Worm (Caenorhabditis elegans) whole organism, L1 larva: Measurements from ENCODE around the gene C39B10.7.
A peak's percentile ranks its signal among the peaks of the same experiment; 100 is the strongest.

Experiments
- C04F5.9 ChIP-seq: sonication (generic microtip); optimal IDR thresholded peaks from 2 replicates; lab custom pipeline; 2016; ENCODE audit warnings: missing genetic modification characterization, missing compliant biosample characterization
- C16A3.4 ChIP-seq: fragments of 150-350 bp; optimal IDR thresholded peaks from 2 replicates; lab custom pipeline; 2014; ENCODE audit warnings: missing biosample characterization, missing genetic modification characterization
- F16B12.6 ChIP-seq: fragments of 150-350 bp; optimal IDR thresholded peaks from 2 replicates; lab custom pipeline; 2014; ENCODE audit warnings: missing biosample characterization, missing genetic modification characterization
- Y116A8C.19 ChIP-seq: sonication (generic microtip); optimal IDR thresholded peaks from 2 replicates; lab custom pipeline; 2016; ENCODE audit warnings: missing compliant biosample characterization, missing genetic modification characterization, borderline replicate concordance
- aly-2 ChIP-seq: fragments of 150-350 bp; optimal IDR thresholded peaks from 2 replicates; lab custom pipeline; 2014; ENCODE audit warnings: missing biosample characterization, missing genetic modification characterization
- ama-1 ChIP-seq: fragments of 150-350 bp; optimal IDR thresholded peaks from 2 replicates; lab custom pipeline; 2014
- blmp-1 ChIP-seq: fragments of 150-350 bp; optimal IDR thresholded peaks from 2 replicates; lab custom pipeline; 2014; ENCODE audit warnings: missing biosample characterization, missing genetic modification characterization
- ceh-8 ChIP-seq: fragments of 200-800 bp; sonication (Bioruptor generic); optimal IDR thresholded peaks from 2 replicates; lab custom pipeline; 2018; ENCODE audit warnings: mild to moderate bottlenecking, missing genetic modification characterization, moderate library complexity, missing compliant biosample characterization
- ceh-82 ChIP-seq, 3 experiments: fragments of 150-350 bp in 1 of 3; sonication (generic microtip) in 2 of 3; optimal IDR thresholded peaks; 2 replicates each; lab custom pipeline; 2014 to 2017; ENCODE audit warnings: missing biosample characterization in 3 of 3, missing genetic modification characterization in 3 of 3
- ceh-88 ChIP-seq: fragments of 200-800 bp; sonication (Bioruptor generic); IDR thresholded peaks from 2 replicates; pipeline ENCODE4 v1.3.6; 2022; ENCODE audit warnings: missing genetic modification characterization, missing compliant biosample characterization
- ces-1 ChIP-seq: fragments of 150-350 bp; optimal IDR thresholded peaks from 2 replicates; lab custom pipeline; 2014; ENCODE audit warnings: missing biosample characterization, missing genetic modification reagents, missing genetic modification characterization
- dsc-1 ChIP-seq: sonication (generic microtip); optimal IDR thresholded peaks from 2 replicates; lab custom pipeline; 2016; ENCODE audit warnings: mild to moderate bottlenecking, missing genetic modification characterization, missing compliant biosample characterization
- efl-1 ChIP-seq, 4 experiments: fragments of 150-350 bp; optimal IDR thresholded peaks in 3 of 4; peaks in 1 of 4; 1 replicate in 1 of 4; 2 replicates in 3 of 4; lab custom pipeline; 2014; ENCODE audit warnings: missing biosample characterization in 2 of 4, missing genetic modification characterization in 2 of 4, missing genetic modification reagents in 2 of 4
- efl-3 ChIP-seq: fragments of 200-800 bp; sonication (Bioruptor generic); optimal IDR thresholded peaks from 2 replicates; lab custom pipeline; 2018; ENCODE audit warnings: mild to moderate bottlenecking, missing genetic modification characterization, missing compliant biosample characterization
- egl-13 ChIP-seq: sonication (generic microtip); optimal IDR thresholded peaks from 2 replicates; lab custom pipeline; 2016; ENCODE audit warnings: missing genotype, missing genetic modification reagents, missing genetic modification characterization, missing compliant biosample characterization
- egl-27 ChIP-seq, 2 experiments: fragments of 150-350 bp in 1 of 2; sonication (generic microtip); optimal IDR thresholded peaks; 3 replicates each; lab custom pipeline; 2017 to 2018; ENCODE audit warnings: missing biosample characterization in 2 of 2, missing genetic modification characterization in 2 of 2, missing genetic modification reagents in 2 of 2
- elt-2 ChIP-seq: sonication (generic microtip); optimal IDR thresholded peaks from 2 replicates; lab custom pipeline; 2016; ENCODE audit warnings: missing genetic modification characterization, mild to moderate bottlenecking, inconsistent platforms, missing compliant biosample characterization, missing genetic modification reagents
- elt-3 ChIP-seq, 6 experiments: fragments of 150-350 bp in 1 of 6; sonication (generic microtip); optimal IDR thresholded peaks; 2 replicates each; lab custom pipeline; 2017 to 2018; ENCODE audit warnings: missing biosample characterization in 6 of 6, missing genetic modification characterization in 6 of 6, inconsistent platforms in 1 of 6
- fkh-4 ChIP-seq: sonication (generic microtip); optimal IDR thresholded peaks from 2 replicates; lab custom pipeline; 2016; ENCODE audit warnings: missing compliant biosample characterization, missing genetic modification characterization, borderline replicate concordance
- hlh-17 ChIP-seq: fragments of 200-800 bp; sonication (Bioruptor generic); optimal IDR thresholded peaks from 2 replicates; lab custom pipeline; 2018; ENCODE audit warnings: missing genetic modification characterization, mild to moderate bottlenecking, missing compliant biosample characterization, moderate library complexity, borderline replicate concordance
- hlh-4 ChIP-seq: sonication (generic microtip); optimal IDR thresholded peaks from 2 replicates; lab custom pipeline; 2016; ENCODE audit warnings: mild to moderate bottlenecking, missing genetic modification characterization, missing compliant biosample characterization
- isw-1 ChIP-seq: fragments of 200-800 bp; sonication (Bioruptor generic); IDR thresholded peaks from 2 replicates; pipeline ENCODE4 v1.3.6; 2022; ENCODE audit warnings: missing genetic modification characterization, missing compliant biosample characterization
- jun-1 ChIP-seq: fragments of 150-350 bp; optimal IDR thresholded peaks from 2 replicates; lab custom pipeline; 2014; ENCODE audit warnings: missing biosample characterization, missing genetic modification reagents, missing genetic modification characterization
- lin-14 ChIP-seq: fragments of 200-800 bp; sonication (Bioruptor generic); optimal IDR thresholded peaks from 2 replicates; lab custom pipeline; 2018; ENCODE audit warnings: mild to moderate bottlenecking, missing genetic modification characterization, moderate library complexity, missing compliant biosample characterization
- lin-15B ChIP-seq: fragments of 150-350 bp; sonication (generic microtip); optimal IDR thresholded peaks from 3 replicates; lab custom pipeline; 2014; ENCODE audit warnings: missing biosample characterization, missing genetic modification characterization
- lin-35 ChIP-seq, 2 experiments: fragments of 150-350 bp; optimal IDR thresholded peaks; 2 replicates each; lab custom pipeline; 2014; ENCODE audit warnings: missing biosample characterization in 2 of 2, missing genetic modification characterization in 2 of 2, missing genetic modification reagents in 2 of 2
- lin-39 ChIP-seq: fragments of 150-350 bp; optimal IDR thresholded peaks from 2 replicates; lab custom pipeline; 2014; ENCODE audit warnings: missing biosample characterization, missing genetic modification reagents, missing genetic modification characterization
- lir-3 ChIP-seq: sonication (generic microtip); optimal IDR thresholded peaks from 2 replicates; lab custom pipeline; 2016; ENCODE audit warnings: mild to moderate bottlenecking, missing genetic modification characterization, moderate library complexity, missing compliant biosample characterization; ENCODE audit not compliant: poor library complexity
- lsy-2 ChIP-seq, 2 experiments: fragments of 150-350 bp; optimal IDR thresholded peaks; 2 replicates each; lab custom pipeline; 2014; ENCODE audit warnings: missing biosample characterization in 2 of 2, missing genetic modification characterization in 2 of 2
- mdl-1 ChIP-seq, 2 experiments: fragments of 150-350 bp; optimal IDR thresholded peaks; 2 replicates each; lab custom pipeline; 2014 to 2017; ENCODE audit warnings: missing biosample characterization in 2 of 2, missing genetic modification characterization in 2 of 2, inconsistent platforms in 1 of 2
- mef-2 ChIP-seq: fragments of 150-350 bp; optimal IDR thresholded peaks from 2 replicates; lab custom pipeline; 2014; ENCODE audit warnings: missing biosample characterization, missing genetic modification characterization
- mep-1 ChIP-seq: fragments of 150-350 bp; optimal IDR thresholded peaks from 2 replicates; lab custom pipeline; 2014; ENCODE audit warnings: missing biosample characterization, missing genetic modification characterization
- nhr-11 ChIP-seq: fragments of 150-350 bp; optimal IDR thresholded peaks from 2 replicates; lab custom pipeline; 2014; ENCODE audit warnings: missing biosample characterization, missing genetic modification characterization
- nhr-237 ChIP-seq: fragments of 150-350 bp; optimal IDR thresholded peaks from 2 replicates; lab custom pipeline; 2014; ENCODE audit warnings: missing biosample characterization, missing genetic modification characterization
- nhr-28 ChIP-seq: fragments of 150-350 bp; optimal IDR thresholded peaks from 2 replicates; lab custom pipeline; 2014; ENCODE audit warnings: missing biosample characterization, missing genetic modification characterization
- nhr-47 ChIP-seq: sonication (generic microtip); optimal IDR thresholded peaks from 2 replicates; lab custom pipeline; 2016; ENCODE audit warnings: mild to moderate bottlenecking, missing genetic modification characterization, moderate library complexity, missing compliant biosample characterization
- nhr-71 ChIP-seq: sonication (generic microtip); optimal IDR thresholded peaks from 2 replicates; lab custom pipeline; 2016; ENCODE audit warnings: mild to moderate bottlenecking, missing genetic modification characterization, moderate library complexity, missing compliant biosample characterization
- nhr-76 ChIP-seq: sonication (generic microtip); optimal IDR thresholded peaks from 2 replicates; lab custom pipeline; 2017; ENCODE audit warnings: missing biosample characterization, missing genetic modification characterization
- nhr-77 ChIP-seq: fragments of 150-350 bp; optimal IDR thresholded peaks from 2 replicates; lab custom pipeline; 2014; ENCODE audit warnings: missing biosample characterization, missing genetic modification characterization
- nhr-85 ChIP-seq: sonication (generic microtip); peaks from one replicate; lab custom pipeline; 2016; ENCODE audit warnings: missing genetic modification characterization, inconsistent platforms, missing compliant biosample characterization
- pax-3 ChIP-seq: fragments of 200-800 bp; sonication (Bioruptor generic); optimal IDR thresholded peaks from 2 replicates; lab custom pipeline; 2018; ENCODE audit warnings: mild to moderate bottlenecking, missing genetic modification characterization, moderate library complexity, missing compliant biosample characterization
- pqm-1 ChIP-seq: sonication (generic microtip); optimal IDR thresholded peaks from 3 replicates; lab custom pipeline; 2017; ENCODE audit warnings: missing biosample characterization, missing genetic modification characterization
- rnt-1 ChIP-seq: sonication (generic microtip); optimal IDR thresholded peaks from 2 replicates; lab custom pipeline; 2016; ENCODE audit warnings: mild to moderate bottlenecking, missing genetic modification characterization, moderate library complexity, missing compliant biosample characterization
- skn-1 ChIP-seq: fragments of 150-350 bp; optimal IDR thresholded peaks from 2 replicates; lab custom pipeline; 2014; ENCODE audit warnings: missing biosample characterization, missing genetic modification characterization
- snpc-4 ChIP-seq: fragments of 150-350 bp; optimal IDR thresholded peaks from 2 replicates; lab custom pipeline; 2014; ENCODE audit warnings: missing biosample characterization, missing genetic modification characterization
- sox-4 ChIP-seq: sonication (generic microtip); optimal IDR thresholded peaks from 2 replicates; lab custom pipeline; 2016; ENCODE audit warnings: missing genetic modification characterization, missing compliant biosample characterization
- swsn-7 ChIP-seq: sonication (generic microtip); optimal IDR thresholded peaks from 2 replicates; lab custom pipeline; 2016; ENCODE audit warnings: missing genetic modification characterization, missing compliant biosample characterization
- tbx-2 ChIP-seq: sonication (generic microtip); optimal IDR thresholded peaks from 2 replicates; lab custom pipeline; 2016; ENCODE audit warnings: missing genetic modification characterization, missing compliant biosample characterization
- unc-98 ChIP-seq: fragments of 200-800 bp; sonication (Bioruptor generic); IDR thresholded peaks from 2 replicates; pipeline ENCODE4 v1.3.6; 2022; ENCODE audit warnings: missing genetic modification characterization, missing compliant biosample characterization
- vab-15 ChIP-seq: sonication (generic microtip); optimal IDR thresholded peaks from 2 replicates; lab custom pipeline; 2017; ENCODE audit warnings: missing genotype, mild to moderate bottlenecking, missing genetic modification characterization, missing compliant biosample characterization
- xbp-1 ChIP-seq: sonication (generic microtip); optimal IDR thresholded peaks from 2 replicates; lab custom pipeline; 2016; ENCODE audit warnings: missing genetic modification characterization, missing compliant biosample characterization
- zip-4 ChIP-seq: fragments of 200-800 bp; sonication (Bioruptor generic); optimal IDR thresholded peaks from 2 replicates; lab custom pipeline; 2018; ENCODE audit warnings: mild to moderate bottlenecking, missing genetic modification characterization, moderate library complexity, missing compliant biosample characterization
- ztf-4 ChIP-seq: fragments of 150-350 bp; optimal IDR thresholded peaks from 2 replicates; lab custom pipeline; 2014; ENCODE audit warnings: missing biosample characterization, missing genetic modification characterization

Gene C39B10.7

DNA sequence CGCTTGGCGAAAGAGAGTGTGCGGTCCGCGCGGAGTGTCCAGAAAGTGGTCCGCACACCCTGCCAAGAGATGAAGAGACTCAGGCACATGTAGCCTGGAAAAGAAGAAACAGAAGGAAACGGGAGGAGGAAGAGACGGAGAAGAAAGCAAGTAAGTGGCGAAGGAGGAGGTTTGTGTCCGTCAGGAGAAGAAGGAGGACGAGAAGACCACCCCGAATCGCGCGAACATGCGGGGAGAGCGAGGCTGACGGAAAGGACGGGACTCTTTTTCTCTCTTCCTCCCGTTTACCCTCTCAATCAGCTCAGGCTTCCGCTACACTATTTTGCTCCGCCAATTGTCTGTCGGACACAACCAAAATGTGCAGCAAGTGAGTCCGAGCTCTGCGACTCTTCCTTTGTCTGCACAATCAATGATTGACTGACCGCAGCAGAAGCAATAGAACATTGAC is 41.2 kb upstream of the C39B10.7 start (continued):
- TF ChIP-seq swsn-7 (tag; lab: Kevin White, UChicago) (peak; percentile 72), tbx-2 (tag; lab: Kevin White, UChicago) (peak; percentile 73), sox-4 (tag; lab: Kevin White, UChicago) (no peak), blmp-1 (tag; lab: Kevin White, UChicago) (peak; percentile 61), pqm-1 (tag; lab: Kevin White, UChicago) (no peak), skn-1 (tag; lab: Kevin White, UChicago) (peak; percentile 23), lin-39 (tag; lab: Kevin White, UChicago) (no peak), ceh-88 (GFP tag; lab: Robert Waterston, UW) (no peak), pax-3 (tag; lab: Kevin White, UChicago) (peak; percentile 40), ama-1 (lab: Kevin White, UChicago) (no peak), nhr-77 (tag; lab: Kevin White, UChicago) (peak; percentile 25), isw-1 (peak; percentile 64), rnt-1 (tag; lab: Kevin White, UChicago) (peak; percentile 39), nhr-28 (tag; lab: Kevin White, UChicago) (no peak), C04F5.9 (tag; lab: Kevin White, UChicago) (no peak), ztf-4 (peak; percentile 35), unc-98 (GFP tag; lab: Robert Waterston, UW) (no peak), vab-15 (tag; lab: Kevin White, UChicago) (no peak), zip-4 (GFP tag; lab: Kevin White, UChicago) (no peak), Y116A8C.19 (tag; lab: Kevin White, UChicago) (no peak), nhr-76 (no peak), aly-2 (tag; lab: Kevin White, UChicago) (no peak), nhr-11 (no peak), dsc-1 (tag; lab: Kevin White, UChicago) (peak; percentile 56), xbp-1 (peak; percentile 53), hlh-17 (GFP tag; lab: Kevin White, UChicago) (no peak), nhr-237 (tag; lab: Kevin White, UChicago) (no peak), mef-2 (no peak), lir-3 (peak; percentile 89), nhr-47 (tag; lab: Kevin White, UChicago) (peak; percentile 75), F16B12.6 (tag; lab: Kevin White, UChicago) (no peak), lin-15B (tag; lab: Kevin White, UChicago) (no peak), C16A3.4 (tag; lab: Kevin White, UChicago) (peak; percentile 51), elt-3 (tag; optimal IDR thresholded peaks at IDR 0.05; lab: Kevin White, UChicago) (no peak), mep-1 (tag; lab: Kevin White, UChicago) (no peak), lsy-2 (tag; optimal IDR thresholded peaks at IDR 0.05; lab: Kevin White, UChicago) (peak; percentile 36 to 68), fkh-4 (tag; lab: Kevin White, UChicago) (no peak), efl-1 (optimal IDR thresholded peaks at IDR 0.05; lab: Kevin White, UChicago) (peak; percentile 28 to 52), efl-1 (GFP tag; optimal IDR thresholded peaks at IDR 0.05 in 1 of 2; lab: Kevin White, UChicago) (peak in 1 of 2 experiments; percentile 60), ces-1 (peak; percentile 41), egl-27 (tag; optimal IDR thresholded peaks at IDR 0.05; lab: Kevin White, UChicago) (no peak), ceh-82 (tag; optimal IDR thresholded peaks at IDR 0.05; lab: Kevin White, UChicago) (peak; percentile 35 to 68 (median 36)), lin-35 (GFP tag; optimal IDR thresholded peaks at IDR 0.05; lab: Kevin White, UChicago) (peak in 1 of 2 experiments; percentile 60), ceh-8 (peak; percentile 17), nhr-71 (tag; lab: Kevin White, UChicago) (peak; percentile 82), hlh-4 (tag; lab: Kevin White, UChicago) (no peak), lin-14 (GFP tag; lab: Kevin White, UChicago) (peak; percentile 97), snpc-4 (tag; lab: Kevin White, UChicago) (no peak), egl-13 (tag; lab: Kevin White, UChicago) (peak; percentile 3), mdl-1 (tag; optimal IDR thresholded peaks at IDR 0.05; lab: Kevin White, UChicago) (peak in 1 of 2 experiments; percentile 34), jun-1 (tag; lab: Kevin White, UChicago) (peak; percentile 45), efl-3 (GFP tag; lab: Kevin White, UChicago) (no peak), elt-2 (tag; lab: Kevin White, UChicago) (no peak), nhr-85 (tag; lab: Kevin White, UChicago) (no peak)
